Worm (Caenorhabditis elegans): ENCODE measurements around the gene ooc-5.

ce11 chrII:8956896-8957295 lies 36.1 kb upstream of the ooc-5 start:
- no peak for TF ChIP-seq let-607 (tag; optimal IDR thresholded peaks at IDR 0.05)
- no peak for TF ChIP-seq unc-62 (GFP tag; optimal IDR thresholded peaks at IDR 0.05)
- no peak for TF ChIP-seq lin-35 (GFP tag; optimal IDR thresholded peaks at IDR 0.05)
- no peak for TF ChIP-seq mes-4 (tag; optimal IDR thresholded peaks at IDR 0.05)
- no peak for TF ChIP-seq pha-4 (tag; optimal IDR thresholded peaks at IDR 0.05)
- no peak for TF ChIP-seq mcd-1 (GFP tag; IDR thresholded peaks at IDR 0.05)
- no peak for TF ChIP-seq Y67H2A.10 (GFP tag; conservative IDR thresholded peaks at IDR 0.05)
- no peak for TF ChIP-seq akir-1 (GFP tag; optimal IDR thresholded peaks at IDR 0.05)
- no peak for TF ChIP-seq F10E7.11 (tag; optimal IDR thresholded peaks at IDR 0.05)
